Fruit fly (Drosophila melanogaster): ENCODE measurements around the gene DCX-EMAP.
A peak's percentile ranks its signal among the peaks of the same experiment; 100 is the strongest.

DCX-EMAP gene

DNA sequence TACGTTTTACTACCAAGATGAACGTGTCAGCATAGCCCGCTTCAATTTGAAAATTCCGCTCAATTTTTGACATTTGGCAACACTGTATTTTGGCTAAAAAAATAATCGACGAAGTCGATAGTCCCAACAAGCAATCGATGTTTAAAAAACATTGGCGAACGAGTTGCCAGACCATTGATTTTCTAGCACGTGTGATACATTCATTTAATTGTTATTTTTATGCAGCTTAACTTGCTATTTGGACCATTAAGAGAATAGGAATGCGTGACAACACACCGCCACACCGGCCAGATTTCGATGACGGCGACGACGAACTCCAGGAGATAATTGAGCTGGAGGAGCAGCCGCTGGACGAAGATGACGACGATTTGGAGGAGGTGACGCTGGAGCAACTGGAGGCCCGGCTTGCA, 79.1 kb downstream of the DCX-EMAP start, which contains the start of gene CG5114 (continued):
- no peak for TF ChIP-seq CG31365 (tag; optimal IDR thresholded peaks at IDR 0.05)
- TF ChIP-seq gsb-n (tag; optimal IDR thresholded peaks at IDR 0.05): peak; percentile 39
- no peak for TF ChIP-seq pros (GFP tag; optimal IDR thresholded peaks at IDR 0.05)
- peak; percentile 2 for TF ChIP-seq shn (GFP tag; optimal IDR thresholded peaks at IDR 0.05)
- TF ChIP-seq twi (tag; optimal IDR thresholded peaks at IDR 0.05): peak; percentile 59
- TF ChIP-seq MTF-1 (GFP tag; optimal IDR thresholded peaks at IDR 0.05; ENCODE audit: borderline replicate concordance): no peak
- peak; percentile 1 for TF ChIP-seq luna (GFP tag; optimal IDR thresholded peaks at IDR 0.05)
- TF ChIP-seq dm (GFP tag; optimal IDR thresholded peaks at IDR 0.05): peak; percentile 99
- TF ChIP-seq row (GFP tag; IDR thresholded peaks at IDR 0.05): peak; percentile 55
- TF ChIP-seq Med (GFP tag): peak; percentile 94
- peak; percentile 63; the same call in 1 of the 2 replicates for TF ChIP-seq sob (GFP tag; IDR thresholded peaks at IDR 0.05)
- TF ChIP-seq ap (GFP tag; IDR thresholded peaks at IDR 0.05): no peak
- TF ChIP-seq sima (GFP tag; optimal IDR thresholded peaks at IDR 0.05): no peak
- no peak for TF ChIP-seq Lim3 (GFP tag; IDR thresholded peaks at IDR 0.05)
- peak; percentile 43 for TF ChIP-seq tx (GFP tag; optimal IDR thresholded peaks at IDR 0.05)
- peak; percentile 34 for TF ChIP-seq az2 (GFP tag; optimal IDR thresholded peaks at IDR 0.05)
- peak; percentile 11 for TF ChIP-seq pum (GFP tag; optimal IDR thresholded peaks at IDR 0.05)
- peak; percentile 93 for TF ChIP-seq BEAF-32 (GFP tag; optimal IDR thresholded peaks at IDR 0.05)
- TF ChIP-seq CG10543 (GFP tag; optimal IDR thresholded peaks at IDR 0.05): no peak
- TF ChIP-seq CG17359 (tag; optimal IDR thresholded peaks at IDR 0.05): peak; percentile 14
- TF ChIP-seq CG7839 (tag; optimal IDR thresholded peaks at IDR 0.05): peak; percentile 2
- no peak for TF ChIP-seq CG17385 (GFP tag; optimal IDR thresholded peaks at IDR 0.05)
- TF ChIP-seq CG14710 (tag; optimal IDR thresholded peaks at IDR 0.05): peak; percentile 82
- TF ChIP-seq gsb (GFP tag; IDR thresholded peaks at IDR 0.05): no peak
- TF ChIP-seq CG34422 (GFP tag; IDR thresholded peaks at IDR 0.05): peak; percentile 60; the same call in 2 of the 3 replicates
- no peak for TF ChIP-seq CG6175 (GFP tag; IDR thresholded peaks at IDR 0.05)
- TF ChIP-seq CG7987 (GFP tag; optimal IDR thresholded peaks at IDR 0.05): peak; percentile 69
- TF ChIP-seq Myb (GFP tag; optimal IDR thresholded peaks at IDR 0.05): peak; percentile 67
- peak; percentile 88 for TF ChIP-seq Sry-δ (GFP tag; optimal IDR thresholded peaks at IDR 0.05)
- no peak for TF ChIP-seq pita (GFP tag; optimal IDR thresholded peaks at IDR 0.05)
- TF ChIP-seq dpn (GFP tag; optimal IDR thresholded peaks at IDR 0.05): peak; percentile 40
- peak; percentile 65 for TF ChIP-seq CG13894 (tag; optimal IDR thresholded peaks at IDR 0.05)
- TF ChIP-seq CG8478 (optimal IDR thresholded peaks at IDR 0.05): no peak
- TF ChIP-seq exex (tag; optimal IDR thresholded peaks at IDR 0.05): peak; percentile 41
- peak; percentile 93 for TF ChIP-seq bbx (GFP tag; IDR thresholded peaks at IDR 0.05; ENCODE audit: partially characterized antibody)
- TF ChIP-seq her (GFP tag; optimal IDR thresholded peaks at IDR 0.05): peak; percentile 60
- TF ChIP-seq jigr1 (GFP tag; IDR thresholded peaks at IDR 0.05): no peak
- TF ChIP-seq dati (GFP tag; IDR thresholded peaks at IDR 0.05): no peak
- TF ChIP-seq Jarid2 (GFP tag; optimal IDR thresholded peaks at IDR 0.05): no peak
- TF ChIP-seq disco-r (GFP tag; optimal IDR thresholded peaks at IDR 0.05): no peak
- peak; percentile 34 for TF ChIP-seq gcm2 (GFP tag; optimal IDR thresholded peaks at IDR 0.05)
- peak; percentile 88 for TF ChIP-seq Scr (GFP tag; IDR thresholded peaks at IDR 0.05; ENCODE audit: partially characterized antibody)
- no peak for TF ChIP-seq hkb (optimal IDR thresholded peaks at IDR 0.05)
- no peak for TF ChIP-seq hkb (GFP tag; IDR thresholded peaks at IDR 0.05)
- TF ChIP-seq sens (GFP tag): peak; percentile 90
- TF ChIP-seq CG10274 (GFP tag; optimal IDR thresholded peaks at IDR 0.05): no peak
- TF ChIP-seq caup (GFP tag; optimal IDR thresholded peaks at IDR 0.05; ENCODE audit: severe bottlenecking): peak; percentile 37
- peak in 1 of 2 experiments; percentile 48 for TF ChIP-seq Pdp1 (GFP tag; optimal IDR thresholded peaks at IDR 0.05)
- peak; percentile 36 for TF ChIP-seq ind (GFP tag; optimal IDR thresholded peaks at IDR 0.05)
- peak; percentile 19 for TF ChIP-seq ab (GFP tag; optimal IDR thresholded peaks at IDR 0.05)
- TF ChIP-seq CG6791 (GFP tag; IDR thresholded peaks at IDR 0.05; ENCODE audit: partially characterized antibody): peak; percentile 91
- peak; percentile 91 for TF ChIP-seq CG2116 (GFP tag; optimal IDR thresholded peaks at IDR 0.05)
